Fruit fly (Drosophila melanogaster) whole organism, embryonic: ENCODE data around the gene osk.

ENCODE experiments used
- CG1647 ChIP-seq: fragments of 200-800 bp; sonication (Bioruptor generic); optimal IDR thresholded peaks from 3 replicates; lab custom pipeline; 2016; ENCODE audit warnings: missing biosample characterization, missing genetic modification characterization
- CG18011 ChIP-seq: fragments of 200-800 bp; sonication (Bioruptor generic); optimal IDR thresholded peaks from 2 replicates; lab custom pipeline; 2017; ENCODE audit warnings: missing biosample characterization, missing genetic modification characterization, mild to moderate bottlenecking, moderate library complexity, missing genotype
- CG32532 ChIP-seq: fragments of 200-800 bp; sonication (Bioruptor generic); IDR thresholded peaks from 2 replicates; pipeline ENCODE4 v1.3.6; 2022; ENCODE audit warnings: missing biosample characterization, missing genetic modification characterization
- CG6791 ChIP-seq: fragments of 200-800 bp; sonication (Bioruptor generic); IDR thresholded peaks from 3 replicates; pipeline ENCODE4 v1.3.6; 2022; ENCODE audit warnings: missing biosample characterization, missing genetic modification characterization; ENCODE audit not compliant: partially characterized antibody
- CG8765 ChIP-seq: fragments of 200-800 bp; sonication (Bioruptor generic); IDR thresholded peaks from 2 replicates; pipeline ENCODE4 v1.3.6; 2022; ENCODE audit warnings: missing biosample characterization, missing genetic modification characterization
- CG9797 ChIP-seq: fragments of 200-800 bp; sonication (Bioruptor generic); optimal IDR thresholded peaks from 3 replicates; lab custom pipeline; 2018; ENCODE audit warnings: missing biosample characterization, mild to moderate bottlenecking, missing genetic modification characterization
- YL-1 ChIP-seq: fragments of 200-800 bp; sonication (Bioruptor generic); optimal IDR thresholded peaks from 3 replicates; lab custom pipeline; 2017; ENCODE audit warnings: missing biosample characterization, mild to moderate bottlenecking, missing genetic modification characterization
- ewg ChIP-seq: fragments of 200-800 bp; sonication (Bioruptor generic); optimal IDR thresholded peaks from 3 replicates; lab custom pipeline; 2017; ENCODE audit warnings: mild to moderate bottlenecking, missing biosample characterization, missing genetic modification reagents, missing genetic modification characterization
- hb ChIP-seq: fragments of 200-800 bp; sonication (Bioruptor generic); IDR thresholded peaks from 3 replicates; pipeline ENCODE4 v1.3.6; 2022; ENCODE audit warnings: missing biosample characterization, missing genetic modification characterization; ENCODE audit not compliant: partially characterized antibody
- kay ChIP-seq: fragments of 200-800 bp; sonication (Bioruptor generic); optimal IDR thresholded peaks from 2 replicates; lab custom pipeline; 2016; ENCODE audit warnings: missing biosample characterization, missing genetic modification characterization
- p53 ChIP-seq: fragments of 200-800 bp; sonication (Bioruptor generic); optimal IDR thresholded peaks from 2 replicates; lab custom pipeline; 2016; ENCODE audit warnings: missing biosample characterization, missing genetic modification characterization
- psq ChIP-seq: fragments of 200-800 bp; sonication (Bioruptor generic); optimal IDR thresholded peaks from 2 replicates; lab custom pipeline; 2017; ENCODE audit warnings: missing biosample characterization, missing genetic modification characterization

dm6 chr3R:8955359-8955820 is 20.5 kb downstream of the osk start:
- no peak for TF ChIP-seq psq
- TF ChIP-seq ewg, result no peak
- TF ChIP-seq hb, result no peak
- no peak for TF ChIP-seq CG32532
- TF ChIP-seq CG9797 (GFP tag; lab: Kevin White, UChicago), result no peak
- TF ChIP-seq CG8765 (GFP tag; lab: Robert Waterston, UW), result no peak
- no peak for TF ChIP-seq CG1647 (GFP tag; lab: Kevin White, UChicago)
- TF ChIP-seq CG6791 (GFP tag; lab: Robert Waterston, UW), result no peak
- TF ChIP-seq YL-1, result no peak
- TF ChIP-seq p53 (GFP tag; lab: Kevin White, UChicago), result no peak
- TF ChIP-seq CG18011 (GFP tag; lab: Kevin White, UChicago), result no peak
- no peak for TF ChIP-seq kay (GFP tag; lab: Kevin White, UChicago)
